Fruit fly (Drosophila melanogaster): ENCODE results near the gene CG43773.

Gene CG43773

dm6 chr2L:4028026-4028425 is 20.5 kb downstream of the CG43773 start:
- TF ChIP-seq ken (GFP tag; IDR thresholded peaks at IDR 0.05) (0 out of 3 replicates have a peak, but pooled peaks have one; percentile 31), grau (tag; optimal IDR thresholded peaks at IDR 0.05) (peak; percentile 1), CG2875 (GFP tag; optimal IDR thresholded peaks at IDR 0.05) (no peak), Trl (optimal IDR thresholded peaks at IDR 0.05) (peak in 1 of 2 experiments; percentile 23), Trl (GFP tag; optimal IDR thresholded peaks at IDR 0.05) (no peak), Xrp1 (GFP tag; IDR thresholded peaks at IDR 0.05) (peak; percentile 45; the same call in 1 of the 2 replicates), pb (GFP tag; optimal IDR thresholded peaks at IDR 0.05) (no peak), prd (optimal IDR thresholded peaks at IDR 0.05) (no peak), prd (GFP tag; IDR thresholded peaks at IDR 0.05) (peak; percentile 39; the same call in 1 of the 3 replicates), bsh (GFP tag; optimal IDR thresholded peaks at IDR 0.05) (peak in 1 of 2 experiments; percentile 14), CG2712 (tag; optimal IDR thresholded peaks at IDR 0.05) (peak; percentile 30), sens (GFP tag) (peak; percentile 43), Drgx (GFP tag; IDR thresholded peaks at IDR 0.05) (peak; percentile 49; the same call in 1 of the 2 replicates), lmd (GFP tag; IDR thresholded peaks at IDR 0.05) (no peak), Oaz (GFP tag; IDR thresholded peaks at IDR 0.05) (no peak), zfh1 (GFP tag; IDR thresholded peaks at IDR 0.05) (0 out of 3 replicates have a peak, but pooled peaks have one; percentile 26)

- TF ChIP-seq CG2202 (tag; optimal IDR thresholded peaks at IDR 0.05) (no peak), CG16815 (GFP tag; optimal IDR thresholded peaks at IDR 0.05) (no peak), B-H2 (GFP tag; optimal IDR thresholded peaks at IDR 0.05) (no peak), CG15479 (GFP tag; optimal IDR thresholded peaks at IDR 0.05) (peak; percentile 77), croc (GFP tag; conservative IDR thresholded peaks at IDR 0.05) (no peak), CG2199 (GFP tag; IDR thresholded peaks at IDR 0.05) (peak; percentile 69; the same call in 2 of the 3 replicates), CG10565 (GFP tag; optimal IDR thresholded peaks at IDR 0.05) (no peak), CG7745 (tag; optimal IDR thresholded peaks at IDR 0.05) (no peak), tll (GFP tag; optimal IDR thresholded peaks at IDR 0.05) (peak in 1 of 2 experiments; percentile 33), Elba2 (GFP tag; optimal IDR thresholded peaks at IDR 0.05) (peak; percentile 71), Side (GFP tag; optimal IDR thresholded peaks at IDR 0.05) (no peak), sim (GFP tag; IDR thresholded peaks at IDR 0.05) (no peak), CG15696 (tag; optimal IDR thresholded peaks at IDR 0.05) (no peak), chinmo (GFP tag; IDR thresholded peaks at IDR 0.05; ENCODE audit: partially characterized antibody) (0 out of 4 replicates have a peak, but pooled peaks have one; percentile 43), CG33557 (GFP tag; optimal IDR thresholded peaks at IDR 0.05) (no peak), Trl (optimal IDR thresholded peaks at IDR 0.05) (peak in 1 of 2 experiments; percentile 16), Trl (GFP tag; optimal IDR thresholded peaks at IDR 0.05) (no peak), ato (GFP tag; IDR thresholded peaks at IDR 0.05; ENCODE audit: partially characterized antibody) (no peak), CG32532 (GFP tag; IDR thresholded peaks at IDR 0.05) (no peak), CG14710 (tag; optimal IDR thresholded peaks at IDR 0.05) (no peak), psq (GFP tag; optimal IDR thresholded peaks at IDR 0.05) (peak; percentile 63), Blimp-1 (GFP tag; optimal IDR thresholded peaks at IDR 0.05) (no peak), CG9215 (GFP tag; IDR thresholded peaks at IDR 0.05) (no peak), CG31365 (tag; optimal IDR thresholded peaks at IDR 0.05) (no peak), klu (GFP tag; IDR thresholded peaks at IDR 0.05) (no peak), oc (tag; optimal IDR thresholded peaks at IDR 0.05) (peak; percentile 17), gsb (GFP tag; IDR thresholded peaks at IDR 0.05) (no peak), crol (GFP tag; IDR thresholded peaks at IDR 0.05) (peak; percentile 88), pros (GFP tag; optimal IDR thresholded peaks at IDR 0.05) (peak; percentile 96), kni (GFP tag; optimal IDR thresholded peaks at IDR 0.05) (peak; percentile 58), CG1832 (GFP tag; optimal IDR thresholded peaks at IDR 0.05) (peak; percentile 64), HLH4C (GFP tag; IDR thresholded peaks at IDR 0.05; ENCODE audit: partially characterized antibody) (no peak), CG1792 (GFP tag; optimal IDR thresholded peaks at IDR 0.05) (no peak), CG5180 (GFP tag; optimal IDR thresholded peaks at IDR 0.05) (peak; percentile 65)
Measured at dm6 chr2L:4028697-4029096, 21.2 kb downstream of the CG43773 start.

Measured in whole organism, embryonic.